Fruit fly (Drosophila melanogaster): ENCODE results near the gene Polr3F.
A peak's percentile ranks its signal among the peaks of the same experiment; 100 is the strongest.

The Polr3F gene

dm6 chr3R:22394004-22394403 lies 26.8 kb upstream of the Polr3F start, which contains the start of gene CG13857:
CG13857 (minus strand) TSS chr3R:22394104.
- TF ChIP-seq ovo (GFP tag; optimal IDR thresholded peaks at IDR 0.05) (no peak), pad (GFP tag; optimal IDR thresholded peaks at IDR 0.05) (no peak), kay (GFP tag; ENCODE audit: borderline replicate concordance) (no peak), CG7045 (GFP tag; optimal IDR thresholded peaks at IDR 0.05) (no peak), Clk (GFP tag; optimal IDR thresholded peaks at IDR 0.05) (no peak), CG11617 (GFP tag; optimal IDR thresholded peaks at IDR 0.05) (no peak), bab1 (GFP tag; optimal IDR thresholded peaks at IDR 0.05) (no peak), CG14711 (tag; optimal IDR thresholded peaks at IDR 0.05) (no peak), CG1620 (GFP tag; optimal IDR thresholded peaks at IDR 0.05) (no peak), CG5204 (GFP tag; optimal IDR thresholded peaks at IDR 0.05) (no peak), toe (GFP tag; optimal IDR thresholded peaks at IDR 0.05) (no peak), CG12768 (GFP tag; optimal IDR thresholded peaks at IDR 0.05) (no peak), tj (GFP tag; optimal IDR thresholded peaks at IDR 0.05) (no peak), cic (GFP tag; optimal IDR thresholded peaks at IDR 0.05) (no peak), CG7101 (tag; optimal IDR thresholded peaks at IDR 0.05) (no peak), Mnt (GFP tag; optimal IDR thresholded peaks at IDR 0.05) (no peak)

dm6 chr3R:22390109-22390508 lies 22.9 kb upstream of the Polr3F start:
- TF ChIP-seq kay (GFP tag; ENCODE audit: borderline replicate concordance): no peak
- TF ChIP-seq tj (GFP tag; optimal IDR thresholded peaks at IDR 0.05): peak; percentile 53

dm6 chr3R:22389614-22390013 lies 22.4 kb upstream of the Polr3F start, which contains the start of the genes CAH8 and CG7059:
CAH8 (minus strand) TSS chr3R:22389714.
CG7059 (plus strand) TSS chr3R:22389780.
- TF ChIP-seq CG1620 (GFP tag; optimal IDR thresholded peaks at IDR 0.05) (no peak), CG14711 (tag; optimal IDR thresholded peaks at IDR 0.05) (no peak), toe (GFP tag; optimal IDR thresholded peaks at IDR 0.05) (no peak), CG5204 (GFP tag; optimal IDR thresholded peaks at IDR 0.05) (no peak), Mnt (GFP tag; optimal IDR thresholded peaks at IDR 0.05) (no peak), tj (GFP tag; optimal IDR thresholded peaks at IDR 0.05) (no peak), cic (GFP tag; optimal IDR thresholded peaks at IDR 0.05) (no peak), CG7101 (tag; optimal IDR thresholded peaks at IDR 0.05) (no peak), Clk (GFP tag; optimal IDR thresholded peaks at IDR 0.05) (no peak)

- TF ChIP-seq cic (GFP tag; optimal IDR thresholded peaks at IDR 0.05): no peak
- no peak for TF ChIP-seq Clk (GFP tag; optimal IDR thresholded peaks at IDR 0.05)
- no peak for TF ChIP-seq Mnt (GFP tag; optimal IDR thresholded peaks at IDR 0.05)
- no peak for TF ChIP-seq tj (GFP tag; optimal IDR thresholded peaks at IDR 0.05)
- no peak for TF ChIP-seq kay (GFP tag; ENCODE audit: borderline replicate concordance)
- TF ChIP-seq bab1 (GFP tag; optimal IDR thresholded peaks at IDR 0.05): no peak
- TF ChIP-seq CG1620 (GFP tag; optimal IDR thresholded peaks at IDR 0.05): no peak
- TF ChIP-seq pad (GFP tag; optimal IDR thresholded peaks at IDR 0.05): no peak
- TF ChIP-seq cnc (optimal IDR thresholded peaks at IDR 0.05): no peak
- TF ChIP-seq Hr96 (GFP tag; optimal IDR thresholded peaks at IDR 0.05): no peak
- no peak for TF ChIP-seq ovo (GFP tag; optimal IDR thresholded peaks at IDR 0.05)
- TF ChIP-seq CG5204 (GFP tag; optimal IDR thresholded peaks at IDR 0.05): no peak
- no peak for TF ChIP-seq toe (GFP tag; optimal IDR thresholded peaks at IDR 0.05)
- TF ChIP-seq CG33017 (tag; optimal IDR thresholded peaks at IDR 0.05): no peak
- TF ChIP-seq CG11617 (GFP tag; optimal IDR thresholded peaks at IDR 0.05): no peak
- TF ChIP-seq CG7045 (GFP tag; optimal IDR thresholded peaks at IDR 0.05): no peak
- TF ChIP-seq CG12768 (GFP tag; optimal IDR thresholded peaks at IDR 0.05): no peak
- TF ChIP-seq Crg-1 (GFP tag; optimal IDR thresholded peaks at IDR 0.05): no peak
- TF ChIP-seq CG14711 (tag; optimal IDR thresholded peaks at IDR 0.05): no peak
Observed at dm6 chr3R:22381735-22382134, 14.6 kb upstream of the Polr3F start, which contains the start of gene Gpdh3. Gpdh3 (plus strand) TSS chr3R:22382035.

dm6 chr3R:22381077-22381476 lies 13.9 kb upstream of the Polr3F start, which contains the start of gene CG43342:
CG43342 (plus strand) TSS chr3R:22381340.
- TF ChIP-seq CG7045 (GFP tag; optimal IDR thresholded peaks at IDR 0.05): no peak
- peak; percentile 67 for TF ChIP-seq CG7101 (tag; optimal IDR thresholded peaks at IDR 0.05)
- no peak for TF ChIP-seq CG14711 (tag; optimal IDR thresholded peaks at IDR 0.05)
- no peak for TF ChIP-seq bab1 (GFP tag; optimal IDR thresholded peaks at IDR 0.05)
- no peak for TF ChIP-seq kay (GFP tag; ENCODE audit: borderline replicate concordance)

- no peak for TF ChIP-seq CG33017 (tag; optimal IDR thresholded peaks at IDR 0.05)
- TF ChIP-seq ovo (GFP tag; optimal IDR thresholded peaks at IDR 0.05): no peak
- TF ChIP-seq Hr96 (GFP tag; optimal IDR thresholded peaks at IDR 0.05): no peak
- TF ChIP-seq Clk (GFP tag; optimal IDR thresholded peaks at IDR 0.05): no peak
- TF ChIP-seq tj (GFP tag; optimal IDR thresholded peaks at IDR 0.05): no peak
- no peak for TF ChIP-seq pad (GFP tag; optimal IDR thresholded peaks at IDR 0.05)
- no peak for TF ChIP-seq CG7045 (GFP tag; optimal IDR thresholded peaks at IDR 0.05)
Observed at dm6 chr3R:22379942-22380341, 12.8 kb upstream of the Polr3F start, which contains the start of gene CG34149. CG34149 (plus strand) TSS chr3R:22380128.

- no peak for TF ChIP-seq tj (GFP tag; optimal IDR thresholded peaks at IDR 0.05)
- TF ChIP-seq kay (GFP tag; ENCODE audit: borderline replicate concordance): no peak
- TF ChIP-seq CG1620 (GFP tag; optimal IDR thresholded peaks at IDR 0.05): no peak
- TF ChIP-seq CG7045 (GFP tag; optimal IDR thresholded peaks at IDR 0.05): no peak
- TF ChIP-seq Clk (GFP tag; optimal IDR thresholded peaks at IDR 0.05): no peak
- TF ChIP-seq pad (GFP tag; optimal IDR thresholded peaks at IDR 0.05): no peak
- TF ChIP-seq CG12768 (GFP tag; optimal IDR thresholded peaks at IDR 0.05): no peak
- no peak for TF ChIP-seq CG11617 (GFP tag; optimal IDR thresholded peaks at IDR 0.05)
- TF ChIP-seq Mnt (GFP tag; optimal IDR thresholded peaks at IDR 0.05): no peak
- no peak for TF ChIP-seq toe (GFP tag; optimal IDR thresholded peaks at IDR 0.05)
- TF ChIP-seq ovo (GFP tag; optimal IDR thresholded peaks at IDR 0.05): no peak
- no peak for TF ChIP-seq cnc (optimal IDR thresholded peaks at IDR 0.05)
- no peak for TF ChIP-seq cic (GFP tag; optimal IDR thresholded peaks at IDR 0.05)
- no peak for TF ChIP-seq CG14711 (tag; optimal IDR thresholded peaks at IDR 0.05)
- no peak for TF ChIP-seq bab1 (GFP tag; optimal IDR thresholded peaks at IDR 0.05)
- TF ChIP-seq CG33017 (tag; optimal IDR thresholded peaks at IDR 0.05): no peak
- TF ChIP-seq CG7101 (tag; optimal IDR thresholded peaks at IDR 0.05): no peak
Observed at dm6 chr3R:22375674-22376073, 8.5 kb upstream of the Polr3F start, which contains the start of gene CG18596. CG18596 (plus strand) TSS chr3R:22375923.
